Worm (Caenorhabditis elegans): ENCODE measurements around the gene vamp-7.

DNA sequence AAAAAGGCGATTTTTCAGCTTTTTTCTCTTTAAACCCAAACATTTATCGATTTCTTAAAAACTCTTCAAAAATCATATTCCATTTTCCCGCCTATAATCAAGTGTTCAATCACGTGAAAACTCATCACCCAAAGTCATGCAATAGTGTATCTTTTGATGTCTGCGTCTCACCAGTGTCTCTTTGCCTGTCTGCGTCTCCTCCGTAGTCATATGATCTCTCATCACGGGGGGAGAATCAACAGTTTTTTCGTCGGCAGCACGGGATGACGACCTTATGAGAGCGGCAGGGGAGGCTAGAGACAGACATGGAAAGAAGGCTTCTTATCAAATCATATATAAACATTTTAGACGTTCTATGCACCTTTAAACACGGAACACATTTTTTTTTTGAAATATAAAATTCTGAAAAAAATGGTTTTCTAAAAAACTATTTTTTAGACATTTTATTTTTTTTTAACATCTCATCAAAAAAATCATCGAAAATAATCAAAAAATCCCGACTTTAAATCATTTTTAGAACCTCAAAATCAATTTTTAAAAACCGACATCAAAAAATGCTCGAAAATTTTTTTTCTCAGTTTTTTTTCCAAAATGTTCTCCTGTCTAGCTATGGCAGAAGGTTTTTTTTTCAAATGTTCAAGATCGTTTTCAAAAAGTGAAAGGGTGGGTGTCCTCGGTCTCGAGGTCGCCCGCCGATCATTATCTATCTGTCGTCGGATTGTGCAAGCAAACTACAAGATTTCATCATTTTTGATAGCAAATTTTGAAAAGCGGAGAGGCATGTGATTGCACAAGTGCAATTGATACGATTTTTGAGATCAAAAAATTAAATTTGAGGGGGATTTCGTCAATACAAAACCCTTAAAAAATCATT is 5.6 kb upstream of the vamp-7 start:
- TF ChIP-seq W03F9.2 (tag; optimal IDR thresholded peaks at IDR 0.05) (peak; percentile 91), him-1 (tag; optimal IDR thresholded peaks at IDR 0.05) (peak; percentile 11), dao-5 (tag; optimal IDR thresholded peaks at IDR 0.05) (peak; percentile 53)
